Fruit fly (Drosophila melanogaster) whole organism, embryonic: ENCODE results near the gene Clbn.

Experiments
- Aef1 ChIP-seq: fragments of 200-800 bp; sonication (Bioruptor generic); IDR thresholded peaks from 3 replicates; pipeline ENCODE4 v1.3.6; 2022; ENCODE audit warnings: missing biosample characterization, missing genetic modification characterization
- Atf-2 ChIP-seq: fragments of 200-800 bp; sonication (Bioruptor generic); optimal IDR thresholded peaks from 2 replicates; lab custom pipeline; 2016; ENCODE audit warnings: missing biosample characterization, missing genetic modification characterization
- Awh ChIP-seq: fragments of 200-800 bp; sonication (Bioruptor generic); IDR thresholded peaks from 2 replicates; pipeline ENCODE4, ENCODE4 v1.3.6; 2022; ENCODE audit warnings: missing biosample characterization, missing genetic modification characterization
- CG10431 ChIP-seq: fragments of 200-800 bp; sonication (Bioruptor generic); optimal IDR thresholded peaks from 3 replicates; lab custom pipeline; 2018; ENCODE audit warnings: missing biosample characterization, mild to moderate bottlenecking, missing genetic modification characterization
- CG10979 ChIP-seq: fragments of 200-800 bp; sonication (Bioruptor generic); optimal IDR thresholded peaks from 2 replicates; lab custom pipeline; 2018; ENCODE audit warnings: missing biosample characterization, mild to moderate bottlenecking, missing genetic modification characterization, moderate library complexity
- CG11504 ChIP-seq: fragments of 200-800 bp; sonication (Bioruptor generic); optimal IDR thresholded peaks from 3 replicates; lab custom pipeline; 2019; ENCODE audit warnings: missing biosample characterization, mild to moderate bottlenecking, missing genetic modification characterization, moderate library complexity
- CG11696 ChIP-seq: fragments of 200-800 bp; sonication (Bioruptor generic); IDR thresholded peaks from 2 replicates; pipeline ENCODE4 v1.3.6; 2022; ENCODE audit warnings: missing biosample characterization, missing genetic modification characterization
- CG12219 ChIP-seq: fragments of 200-800 bp; sonication (Bioruptor generic); optimal IDR thresholded peaks from 3 replicates; lab custom pipeline; 2018; ENCODE audit warnings: missing biosample characterization, mild to moderate bottlenecking, missing genetic modification characterization
- CG12659 ChIP-seq: fragments of 200-800 bp; sonication (Bioruptor generic); optimal IDR thresholded peaks from 3 replicates; lab custom pipeline; 2017; ENCODE audit warnings: mild to moderate bottlenecking, missing biosample characterization, missing genetic modification reagents, missing genetic modification characterization
- CG14860 ChIP-seq: fragments of 200-800 bp; sonication (Bioruptor generic); IDR thresholded peaks from 3 replicates; pipeline ENCODE4 v1.3.6; 2022; ENCODE audit warnings: missing biosample characterization, missing genetic modification characterization; ENCODE audit not compliant: partially characterized antibody
- CG1529 ChIP-seq: fragments of 200-800 bp; sonication (Bioruptor generic); optimal IDR thresholded peaks from 3 replicates; lab custom pipeline; 2018; ENCODE audit warnings: missing biosample characterization, missing genetic modification characterization
- CG15514 ChIP-seq: fragments of 200-800 bp; sonication (Bioruptor generic); optimal IDR thresholded peaks from 3 replicates; lab custom pipeline; 2017; ENCODE audit warnings: missing biosample characterization, missing genetic modification characterization, mild to moderate bottlenecking, moderate library complexity, missing genetic modification reagents
- CG16813 ChIP-seq: fragments of 200-800 bp; sonication (Bioruptor generic); IDR thresholded peaks from 3 replicates; pipeline ENCODE4 v1.3.6; 2022; ENCODE audit warnings: missing biosample characterization, missing genetic modification characterization; ENCODE audit not compliant: partially characterized antibody
- CG18619 ChIP-seq: fragments of 200-800 bp; sonication (Bioruptor generic); optimal IDR thresholded peaks from 3 replicates; lab custom pipeline; 2017; ENCODE audit warnings: missing biosample characterization, mild to moderate bottlenecking, missing genetic modification characterization
- CG3163 ChIP-seq: fragments of 200-800 bp; sonication (Bioruptor generic); optimal IDR thresholded peaks from 3 replicates; lab custom pipeline; 2016; ENCODE audit warnings: missing biosample characterization, missing genetic modification characterization
- CG3847 ChIP-seq: fragments of 200-800 bp; sonication (Bioruptor generic); IDR thresholded peaks from 2 replicates; pipeline ENCODE4 v1.3.6; 2022; ENCODE audit warnings: missing biosample characterization, missing genetic modification characterization
- CG5180 ChIP-seq: fragments of 200-800 bp; sonication (Bioruptor generic); optimal IDR thresholded peaks from 3 replicates; lab custom pipeline; 2017; ENCODE audit warnings: missing biosample characterization, missing genetic modification characterization, mild to moderate bottlenecking, moderate library complexity, missing genetic modification reagents
- CG6272 ChIP-seq: fragments of 200-800 bp; sonication (Bioruptor generic); IDR thresholded peaks from 2 replicates; pipeline ENCODE4 v1.3.6; 2022; ENCODE audit warnings: missing biosample characterization, missing genetic modification characterization
- CG7372 ChIP-seq: fragments of 200-800 bp; sonication (Bioruptor generic); IDR thresholded peaks from 2 replicates; pipeline ENCODE4 v1.3.6; 2022; ENCODE audit warnings: missing biosample characterization, missing genetic modification characterization
- CG7987 ChIP-seq: fragments of 200-800 bp; sonication (Bioruptor generic); optimal IDR thresholded peaks from 2 replicates; lab custom pipeline; 2018; ENCODE audit warnings: missing biosample characterization, mild to moderate bottlenecking, missing genetic modification characterization, moderate library complexity
- CG8290 ChIP-seq, 3 experiments: fragments of 200-800 bp; sonication (Bioruptor generic); optimal IDR thresholded peaks; 2 replicates each; lab custom pipeline; 2016 to 2019; ENCODE audit warnings: missing biosample characterization in 3 of 3, missing genetic modification characterization in 3 of 3, mild to moderate bottlenecking in 2 of 3, moderate library complexity in 1 of 3
- CG9609 ChIP-seq: fragments of 200-800 bp; sonication (Bioruptor generic); optimal IDR thresholded peaks from 3 replicates; lab custom pipeline; 2016; ENCODE audit warnings: missing biosample characterization, missing genetic modification characterization
- CkIIα-i1 ChIP-seq: fragments of 200-800 bp; sonication (Bioruptor generic); IDR thresholded peaks from 2 replicates; pipeline ENCODE4 v1.3.6; 2022; ENCODE audit warnings: missing biosample characterization, missing genetic modification characterization
- CoRest ChIP-seq: fragments of 200-800 bp; sonication (Bioruptor generic); optimal IDR thresholded peaks from 3 replicates; lab custom pipeline; 2018; ENCODE audit warnings: missing biosample characterization, mild to moderate bottlenecking, missing genetic modification characterization, moderate library complexity
- CrebB ChIP-seq: fragments of 200-800 bp; sonication (Bioruptor generic); optimal IDR thresholded peaks from 3 replicates; lab custom pipeline; 2018; ENCODE audit warnings: missing biosample characterization, mild to moderate bottlenecking, missing genetic modification characterization
- Dip2 ChIP-seq: fragments of 200-800 bp; sonication (Bioruptor generic); IDR thresholded peaks from 2 replicates; pipeline ENCODE4 v1.3.6; 2022; ENCODE audit warnings: missing biosample characterization, missing genetic modification characterization
- Doc3 ChIP-seq: fragments of 200-800 bp; sonication (Bioruptor generic); IDR thresholded peaks from 3 replicates; pipeline ENCODE4 v1.3.6; 2022; ENCODE audit warnings: missing biosample characterization, missing genetic modification characterization; ENCODE audit not compliant: partially characterized antibody
- Dref ChIP-seq: fragments of 200-800 bp; sonication (Bioruptor generic); IDR thresholded peaks from 2 replicates; pipeline ENCODE4 v1.3.6; 2022; ENCODE audit warnings: missing biosample characterization, missing genetic modification characterization
- Ets97D ChIP-seq: fragments of 200-800 bp; sonication (Bioruptor generic); optimal IDR thresholded peaks from 3 replicates; lab custom pipeline; 2016; ENCODE audit warnings: missing biosample characterization, missing genetic modification characterization
- Hr51 ChIP-seq, 2 experiments: fragments of 200-800 bp; sonication (Bioruptor generic); optimal IDR thresholded peaks; 2 replicates in 1 of 2; 3 replicates in 1 of 2; lab custom pipeline; 2016 to 2018; ENCODE audit warnings: missing biosample characterization in 2 of 2, missing genetic modification characterization in 2 of 2, mild to moderate bottlenecking in 1 of 2, moderate library complexity in 1 of 2
- Lhr ChIP-seq: fragments of 200-800 bp; sonication (Bioruptor generic); optimal IDR thresholded peaks from 3 replicates; lab custom pipeline; 2017; ENCODE audit warnings: mild to moderate bottlenecking, missing biosample characterization, missing genetic modification reagents, missing genetic modification characterization
- MTF-1 ChIP-seq: fragments of 200-800 bp; sonication (Bioruptor generic); optimal IDR thresholded peaks from 2 replicates; lab custom pipeline; 2018; ENCODE audit warnings: missing biosample characterization, mild to moderate bottlenecking, missing genetic modification characterization, borderline replicate concordance
- Mad ChIP-seq: fragments of 200-800 bp; sonication (Bioruptor generic); optimal IDR thresholded peaks from 2 replicates; lab custom pipeline; 2016; ENCODE audit warnings: missing biosample characterization, missing genetic modification characterization
- NC2β ChIP-seq: fragments of 200-800 bp; sonication (Bioruptor generic); optimal IDR thresholded peaks from 2 replicates; lab custom pipeline; 2016; ENCODE audit warnings: missing biosample characterization, missing genetic modification characterization
- Nf-YB ChIP-seq: fragments of 200-800 bp; sonication (Bioruptor generic); optimal IDR thresholded peaks from 3 replicates; lab custom pipeline; 2019; ENCODE audit warnings: missing biosample characterization, mild to moderate bottlenecking, missing genetic modification characterization, moderate library complexity
- Oli ChIP-seq: fragments of 200-800 bp; sonication (Bioruptor generic); optimal IDR thresholded peaks from 2 replicates; lab custom pipeline; 2018; ENCODE audit warnings: missing biosample characterization, mild to moderate bottlenecking, missing genetic modification characterization, moderate library complexity
- Optix ChIP-seq: fragments of 200-800 bp; sonication (Bioruptor generic); IDR thresholded peaks from 3 replicates; pipeline ENCODE4 v1.3.6; 2022; ENCODE audit warnings: missing biosample characterization, missing genetic modification characterization
- br ChIP-seq: fragments of >200 bp; optimal IDR thresholded peaks from 2 replicates; lab custom pipeline; 2017
- chif ChIP-seq, 2 experiments: fragments of 200-800 bp; sonication (Bioruptor generic); optimal IDR thresholded peaks; 3 replicates each; lab custom pipeline; 2016; ENCODE audit warnings: missing biosample characterization in 2 of 2, missing genetic modification characterization in 2 of 2
- ci ChIP-seq: fragments of 200-800 bp; sonication (Bioruptor generic); IDR thresholded peaks from 3 replicates; pipeline ENCODE4 v1.3.6; 2022; ENCODE audit warnings: missing biosample characterization, missing genetic modification characterization
- danr ChIP-seq: fragments of 200-800 bp; sonication (Bioruptor generic); IDR thresholded peaks from 2 replicates; pipeline ENCODE4 v1.3.6; 2022; ENCODE audit warnings: missing biosample characterization, missing genetic modification characterization
- her ChIP-seq: fragments of 200-800 bp; sonication (Bioruptor generic); optimal IDR thresholded peaks from 2 replicates; lab custom pipeline; 2016; ENCODE audit warnings: missing biosample characterization, missing genetic modification characterization
- jumu ChIP-seq: fragments of 200-800 bp; sonication (Bioruptor generic); optimal IDR thresholded peaks from 3 replicates; lab custom pipeline; 2016; ENCODE audit warnings: missing biosample characterization, missing genetic modification characterization
- kay ChIP-seq: fragments of 200-800 bp; sonication (Bioruptor generic); optimal IDR thresholded peaks from 2 replicates; lab custom pipeline; 2016; ENCODE audit warnings: missing biosample characterization, missing genetic modification characterization
- onecut ChIP-seq: fragments of 200-800 bp; sonication (Bioruptor generic); IDR thresholded peaks from 2 replicates; pipeline ENCODE4 v1.3.6; 2022; ENCODE audit warnings: missing biosample characterization, missing genetic modification characterization
- pfk ChIP-seq: fragments of 200-800 bp; sonication (Bioruptor generic); optimal IDR thresholded peaks from 2 replicates; lab custom pipeline; 2018; ENCODE audit warnings: missing biosample characterization, mild to moderate bottlenecking, missing genetic modification characterization, moderate library complexity
- repo ChIP-seq: fragments of 200-800 bp; sonication (Bioruptor generic); optimal IDR thresholded peaks from 2 replicates; lab custom pipeline; 2016; ENCODE audit warnings: missing biosample characterization, missing genetic modification characterization
- schlank ChIP-seq: fragments of 200-800 bp; sonication (Bioruptor generic); optimal IDR thresholded peaks from 2 replicates; lab custom pipeline; 2018; ENCODE audit warnings: missing biosample characterization, mild to moderate bottlenecking, missing genetic modification characterization
- tgo ChIP-seq: fragments of 200-800 bp; sonication (Bioruptor generic); IDR thresholded peaks from 3 replicates; pipeline ENCODE4 v1.3.6; 2022; ENCODE audit warnings: missing biosample characterization, missing genetic modification characterization
- usp ChIP-seq: fragments of >200 bp; optimal IDR thresholded peaks from 2 replicates; lab custom pipeline; 2017; ENCODE audit warnings: missing biosample characterization, missing genetic modification characterization

Gene Clbn

DNA sequence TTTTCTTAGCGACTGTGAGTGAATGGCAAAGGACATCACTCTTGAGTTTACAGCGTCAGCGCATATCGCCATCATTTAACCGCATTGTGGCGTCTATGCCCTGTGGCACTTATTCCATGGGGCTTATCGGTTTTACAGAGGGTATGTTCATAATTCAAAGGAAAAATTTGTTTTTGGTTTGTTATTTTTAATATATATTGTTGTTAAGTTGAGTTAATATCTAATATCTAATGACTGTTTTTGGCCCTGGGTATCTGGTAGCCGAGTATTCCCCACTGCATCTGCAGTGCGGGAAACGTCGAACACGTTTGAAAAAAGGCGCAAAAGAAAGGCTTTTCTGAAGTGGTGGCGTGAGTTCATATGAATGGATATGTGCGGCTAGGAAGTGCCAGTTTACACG is 51.2 kb downstream of the Clbn start (continued):
- no peak for TF ChIP-seq CG14860 (GFP tag; lab: Robert Waterston, UW)
- no peak for TF ChIP-seq Dref (GFP tag; lab: Robert Waterston, UW)
- TF ChIP-seq CG9609 (GFP tag; lab: Kevin White, UChicago) = peak; percentile 27
- TF ChIP-seq her = no peak
- peak; percentile 74 for TF ChIP-seq CoRest (tag; lab: Kevin White, UChicago)
- TF ChIP-seq CG11504 (tag; lab: Kevin White, UChicago) = peak; percentile 60
- TF ChIP-seq CG18619 (GFP tag; lab: Kevin White, UChicago) = peak; percentile 27
- no peak for TF ChIP-seq repo
- TF ChIP-seq CkIIα-i1 (GFP tag; lab: Robert Waterston, UW) = no peak
- TF ChIP-seq CG6272 (GFP tag; lab: Robert Waterston, UW) = peak; percentile 64
- no peak for TF ChIP-seq kay (GFP tag; lab: Kevin White, UChicago)
- TF ChIP-seq br (lab: Kevin White, UChicago) = no peak
- no peak for TF ChIP-seq CG3163 (GFP tag; lab: Kevin White, UChicago)
- TF ChIP-seq CG8290 (GFP tag; optimal IDR thresholded peaks at IDR 0.05; lab: Kevin White, UChicago) = no peak
- peak; percentile 14 to 22 for TF ChIP-seq CG8290 (tag; optimal IDR thresholded peaks at IDR 0.05; lab: Kevin White, UChicago)
- peak; percentile 5 for TF ChIP-seq MTF-1
- no peak for TF ChIP-seq pfk (GFP tag; lab: Kevin White, UChicago)
- TF ChIP-seq CG10431 (GFP tag; lab: Kevin White, UChicago) = no peak
- TF ChIP-seq Doc3 (GFP tag; lab: Robert Waterston, UW) = no peak
- TF ChIP-seq Oli (tag; lab: Kevin White, UChicago) = peak; percentile 70
- TF ChIP-seq CG11696 (GFP tag; lab: Robert Waterston, UW) = peak; percentile 61
- TF ChIP-seq CG3847 (GFP tag; lab: Robert Waterston, UW) = peak; percentile 56
- peak; percentile 63 for TF ChIP-seq Mad (GFP tag; lab: Kevin White, UChicago)
- peak; percentile 13 for TF ChIP-seq CrebB
- no peak for TF ChIP-seq schlank (tag; lab: Kevin White, UChicago)
- TF ChIP-seq Hr51 (GFP tag; optimal IDR thresholded peaks at IDR 0.05; lab: Kevin White, UChicago) = peak; percentile 54 to 58
- TF ChIP-seq usp (GFP tag; lab: Kevin White, UChicago) = no peak
- no peak for TF ChIP-seq Awh
- no peak for TF ChIP-seq Dip2
- TF ChIP-seq CG7372 (GFP tag; lab: Robert Waterston, UW) = peak; percentile 22; the same call in 1 of the 2 replicates
- TF ChIP-seq jumu (GFP tag; lab: Kevin White, UChicago) = no peak
- TF ChIP-seq ci (GFP tag; lab: Robert Waterston, UW) = peak; percentile 87
- peak; percentile 54; the same call in 1 of the 2 replicates for TF ChIP-seq danr
- TF ChIP-seq NC2β (GFP tag; lab: Kevin White, UChicago) = peak; percentile 77
- no peak; the same call in 2 of the 3 replicates for TF ChIP-seq Aef1 (GFP tag; lab: Robert Waterston, UW)
- peak; percentile 83; the same call in 2 of the 3 replicates for TF ChIP-seq Optix (GFP tag; lab: Robert Waterston, UW)
- TF ChIP-seq Ets97D (GFP tag; lab: Kevin White, UChicago) = no peak
- no peak for TF ChIP-seq CG5180 (GFP tag; lab: Kevin White, UChicago)
- TF ChIP-seq CG12219 = peak; percentile 59
- TF ChIP-seq Nf-YB (GFP tag; lab: Kevin White, UChicago) = peak; percentile 38
- peak; percentile 70 to 86 for TF ChIP-seq chif (GFP tag; optimal IDR thresholded peaks at IDR 0.05; lab: Kevin White, UChicago)
- TF ChIP-seq CG10979 = peak; percentile 49
- TF ChIP-seq CG1529 (GFP tag; lab: Kevin White, UChicago) = peak; percentile 63
- peak; percentile 19; the same call in 1 of the 2 replicates for TF ChIP-seq onecut (GFP tag; lab: Robert Waterston, UW)
- TF ChIP-seq CG12659 (GFP tag; lab: Kevin White, UChicago) = peak; percentile 33
- TF ChIP-seq Lhr (GFP tag; lab: Kevin White, UChicago) = peak; percentile 43
- peak; percentile 48 for TF ChIP-seq Atf-2 (GFP tag; lab: Kevin White, UChicago)
- no peak for TF ChIP-seq CG7987 (GFP tag; lab: Kevin White, UChicago)
- peak; percentile 42; the same call in 1 of the 3 replicates for TF ChIP-seq CG16813 (GFP tag; lab: Robert Waterston, UW)
- peak; percentile 8 for TF ChIP-seq CG15514 (GFP tag; lab: Kevin White, UChicago)
- peak; percentile 56; the same call in 2 of the 3 replicates for TF ChIP-seq tgo (GFP tag; lab: Robert Waterston, UW)
